Fruit fly (Drosophila melanogaster): Measurements from ENCODE around the gene CG15561.

The CG15561 gene

DNA sequence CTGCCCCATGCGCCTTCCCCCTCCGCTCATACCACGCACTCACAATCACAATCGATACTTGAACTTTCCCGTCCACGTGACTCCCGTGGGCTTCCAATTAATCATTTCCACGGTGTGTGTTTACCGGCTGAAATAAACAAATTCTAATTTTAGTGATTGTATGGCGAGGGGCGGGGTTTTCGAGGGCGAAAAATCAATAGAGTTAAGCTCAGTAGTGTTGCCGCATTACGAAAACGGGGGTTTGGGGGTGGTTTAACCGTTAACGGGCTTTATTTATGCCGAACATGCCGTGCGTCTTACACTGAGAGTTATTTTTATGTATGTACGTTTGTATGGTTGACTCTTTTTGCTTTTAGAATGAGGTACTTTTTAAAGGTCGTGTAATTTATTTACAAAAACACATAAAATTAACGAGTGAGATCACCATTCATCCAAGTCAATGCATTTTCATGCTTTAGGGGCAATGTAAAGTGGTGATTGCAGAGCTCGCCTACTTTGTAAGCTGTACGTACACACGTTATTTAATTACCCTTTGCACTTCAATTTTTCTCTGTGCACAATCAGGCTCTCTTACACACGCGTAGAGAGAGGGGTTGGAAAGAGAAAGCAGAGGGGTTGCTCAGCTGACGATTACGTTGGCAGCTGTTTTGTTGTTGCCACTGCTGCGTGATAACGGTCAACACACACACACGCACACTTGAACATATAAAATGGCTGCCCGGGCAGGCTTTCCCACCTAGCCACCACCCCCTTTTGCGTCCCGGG lies 6.6 kb upstream of the CG15561 start (continued):
- TF ChIP-seq CG17361 (GFP tag; IDR thresholded peaks at IDR 0.05) (no peak), CG17568 (GFP tag; optimal IDR thresholded peaks at IDR 0.05) (peak; percentile 79), pzg (GFP tag; optimal IDR thresholded peaks at IDR 0.05) (no peak), CG6854 (GFP tag; optimal IDR thresholded peaks at IDR 0.05) (peak; percentile 48), ci (GFP tag; IDR thresholded peaks at IDR 0.05) (no peak), fd64A (GFP tag; optimal IDR thresholded peaks at IDR 0.05) (peak; percentile 53), CG9797 (GFP tag; optimal IDR thresholded peaks at IDR 0.05) (no peak), CG12219 (GFP tag; optimal IDR thresholded peaks at IDR 0.05) (peak; percentile 89), CG17328 (GFP tag; IDR thresholded peaks at IDR 0.05) (no peak), chm (GFP tag; IDR thresholded peaks at IDR 0.05) (no peak), HHEX (GFP tag; optimal IDR thresholded peaks at IDR 0.05) (peak; percentile 65), CG11085 (GFP tag; IDR thresholded peaks at IDR 0.05) (no peak), trh (GFP tag; optimal IDR thresholded peaks at IDR 0.05) (peak; percentile 41), CG31388 (GFP tag; optimal IDR thresholded peaks at IDR 0.05) (peak; percentile 21), Sox100B (GFP tag; optimal IDR thresholded peaks at IDR 0.05) (peak; percentile 81), dm (GFP tag; optimal IDR thresholded peaks at IDR 0.05) (peak; percentile 40), CG17912 (GFP tag; optimal IDR thresholded peaks at IDR 0.05) (peak; percentile 60), chn (GFP tag; optimal IDR thresholded peaks at IDR 0.05) (peak; percentile 78), HmgZ (tag; optimal IDR thresholded peaks at IDR 0.05) (peak; percentile 85), Nf-YC (tag; optimal IDR thresholded peaks at IDR 0.05) (peak; percentile 72), grn (GFP tag; optimal IDR thresholded peaks at IDR 0.05) (no peak), NC2α (GFP tag; optimal IDR thresholded peaks at IDR 0.05) (peak; percentile 45), CG15011 (GFP tag; optimal IDR thresholded peaks at IDR 0.05) (peak; percentile 81), stwl (tag; optimal IDR thresholded peaks at IDR 0.05) (no peak), CG10565 (GFP tag; optimal IDR thresholded peaks at IDR 0.05) (no peak), CG13894 (tag; optimal IDR thresholded peaks at IDR 0.05) (no peak), Mes4 (GFP tag; optimal IDR thresholded peaks at IDR 0.05) (peak; percentile 82), Vsx1 (GFP tag; optimal IDR thresholded peaks at IDR 0.05) (peak; percentile 52), maf-S (GFP tag; optimal IDR thresholded peaks at IDR 0.05) (peak; percentile 84), CG34376 (GFP tag; optimal IDR thresholded peaks at IDR 0.05) (peak; percentile 88), Max (GFP tag; optimal IDR thresholded peaks at IDR 0.05) (peak; percentile 72), D19A (tag; optimal IDR thresholded peaks at IDR 0.05) (peak; percentile 83), CG5245 (GFP tag; optimal IDR thresholded peaks at IDR 0.05) (peak; percentile 55), unc-4 (GFP tag; IDR thresholded peaks at IDR 0.05; ENCODE audit: partially characterized antibody) (no peak), Lpt (GFP tag; optimal IDR thresholded peaks at IDR 0.05) (no peak), CG8089 (GFP tag; optimal IDR thresholded peaks at IDR 0.05) (peak; percentile 75), CG13775 (GFP tag; optimal IDR thresholded peaks at IDR 0.05) (peak; percentile 83), Sry-β (GFP tag; optimal IDR thresholded peaks at IDR 0.05) (peak; percentile 16), sc (optimal IDR thresholded peaks at IDR 0.05) (no peak), sc (GFP tag; optimal IDR thresholded peaks at IDR 0.05) (peak; percentile 78), NK7.1 (GFP tag; optimal IDR thresholded peaks at IDR 0.05) (peak; percentile 74), ems (GFP tag; optimal IDR thresholded peaks at IDR 0.05) (peak; percentile 77), CG15514 (GFP tag; optimal IDR thresholded peaks at IDR 0.05) (peak; percentile 70), Pdp1 (GFP tag; optimal IDR thresholded peaks at IDR 0.05) (peak; percentile 76 to 86), hth (optimal IDR thresholded peaks at IDR 0.05) (no peak), Optix (GFP tag; IDR thresholded peaks at IDR 0.05) (no peak), pum (GFP tag; optimal IDR thresholded peaks at IDR 0.05) (peak; percentile 83), CG30403 (GFP tag; optimal IDR thresholded peaks at IDR 0.05) (peak; percentile 91), Doc3 (GFP tag; IDR thresholded peaks at IDR 0.05; ENCODE audit: partially characterized antibody) (no peak), CTCF (GFP tag; optimal IDR thresholded peaks at IDR 0.05) (no peak), ftz-f1 (GFP tag; optimal IDR thresholded peaks at IDR 0.05) (no peak)
